Fruit fly (Drosophila melanogaster) whole organism, embryonic: Measurements from ENCODE around the gene MED14.

Source experiments
- C15 ChIP-seq: fragments of 200-800 bp; sonication (Bioruptor generic); IDR thresholded peaks from 3 replicates; pipeline ENCODE4 v1.3.6; 2022; ENCODE audit warnings: missing biosample characterization, missing genetic modification characterization
- CG11504 ChIP-seq: fragments of 200-800 bp; sonication (Bioruptor generic); optimal IDR thresholded peaks from 3 replicates; lab custom pipeline; 2019; ENCODE audit warnings: missing biosample characterization, mild to moderate bottlenecking, missing genetic modification characterization, moderate library complexity
- CG11723 ChIP-seq: fragments of 200-800 bp; sonication (Bioruptor generic); optimal IDR thresholded peaks from 2 replicates; lab custom pipeline; 2017; ENCODE audit warnings: missing biosample characterization, mild to moderate bottlenecking, missing genetic modification characterization
- CG12155 ChIP-seq: fragments of 200-800 bp; sonication (Bioruptor generic); optimal IDR thresholded peaks from 3 replicates; lab custom pipeline; 2016; ENCODE audit warnings: missing biosample characterization, missing genetic modification characterization
- CG12744 ChIP-seq: fragments of 200-800 bp; sonication (Bioruptor generic); optimal IDR thresholded peaks from 2 replicates; lab custom pipeline; 2016; ENCODE audit warnings: missing biosample characterization, missing genetic modification characterization
- CG13624 ChIP-seq: fragments of 200-800 bp; sonication (Bioruptor generic); optimal IDR thresholded peaks from 2 replicates; lab custom pipeline; 2016; ENCODE audit warnings: missing biosample characterization, missing genetic modification characterization
- CG17328 ChIP-seq: fragments of 200-800 bp; sonication (Bioruptor generic); IDR thresholded peaks from 2 replicates; pipeline ENCODE4 v1.3.6; 2022; ENCODE audit warnings: missing biosample characterization, missing genetic modification characterization
- CG17359 ChIP-seq: fragments of 200-800 bp; sonication (Bioruptor generic); optimal IDR thresholded peaks from 3 replicates; lab custom pipeline; 2018; ENCODE audit warnings: missing biosample characterization, mild to moderate bottlenecking, missing genetic modification characterization, moderate library complexity
- CG17612 ChIP-seq: fragments of 200-800 bp; sonication (Bioruptor generic); IDR thresholded peaks from 2 replicates; pipeline ENCODE4 v1.3.6; 2022; ENCODE audit warnings: missing biosample characterization, missing genetic modification characterization
- CG18011 ChIP-seq: fragments of 200-800 bp; sonication (Bioruptor generic); optimal IDR thresholded peaks from 2 replicates; lab custom pipeline; 2017; ENCODE audit warnings: missing biosample characterization, missing genetic modification characterization, mild to moderate bottlenecking, moderate library complexity, missing genotype
- CG18476 ChIP-seq: fragments of 200-800 bp; sonication (Bioruptor generic); optimal IDR thresholded peaks from 2 replicates; lab custom pipeline; 2016; ENCODE audit warnings: missing biosample characterization, mild to moderate bottlenecking, missing genetic modification characterization
- CG30403 ChIP-seq: fragments of 200-800 bp; sonication (Bioruptor generic); optimal IDR thresholded peaks from 3 replicates; lab custom pipeline; 2016; ENCODE audit warnings: missing biosample characterization, missing genetic modification characterization
- CG3163 ChIP-seq: fragments of 200-800 bp; sonication (Bioruptor generic); optimal IDR thresholded peaks from 3 replicates; lab custom pipeline; 2016; ENCODE audit warnings: missing biosample characterization, missing genetic modification characterization
- CG32772 ChIP-seq: fragments of 200-800 bp; sonication (Bioruptor generic); IDR thresholded peaks from 2 replicates; pipeline ENCODE4 v1.3.6; 2022; ENCODE audit warnings: missing biosample characterization, missing genetic modification characterization
- CG3847 ChIP-seq: fragments of 200-800 bp; sonication (Bioruptor generic); IDR thresholded peaks from 2 replicates; pipeline ENCODE4 v1.3.6; 2022; ENCODE audit warnings: missing biosample characterization, missing genetic modification characterization
- CG4820 ChIP-seq: fragments of 200-800 bp; sonication (Bioruptor generic); optimal IDR thresholded peaks from 3 replicates; lab custom pipeline; 2016; ENCODE audit warnings: missing biosample characterization, missing genetic modification characterization
- CG4854 ChIP-seq: fragments of 200-800 bp; sonication (Bioruptor generic); optimal IDR thresholded peaks from 2 replicates; lab custom pipeline; 2016; ENCODE audit warnings: missing biosample characterization, missing genetic modification characterization, inconsistent platforms
- CG6272 ChIP-seq: fragments of 200-800 bp; sonication (Bioruptor generic); IDR thresholded peaks from 2 replicates; pipeline ENCODE4 v1.3.6; 2022; ENCODE audit warnings: missing biosample characterization, missing genetic modification characterization
- CG6765 ChIP-seq: fragments of 200-800 bp; sonication (Bioruptor generic); optimal IDR thresholded peaks from 3 replicates; lab custom pipeline; 2017; ENCODE audit warnings: missing biosample characterization, mild to moderate bottlenecking, missing genetic modification characterization
- CG7357 ChIP-seq: fragments of 200-800 bp; sonication (Bioruptor generic); IDR thresholded peaks from 3 replicates; pipeline ENCODE4 v1.3.6; 2022; ENCODE audit warnings: missing biosample characterization, missing genetic modification characterization
- CG8388 ChIP-seq: fragments of 200-800 bp; sonication (Bioruptor generic); optimal IDR thresholded peaks from 2 replicates; lab custom pipeline; 2019; ENCODE audit warnings: missing biosample characterization, mild to moderate bottlenecking, missing genetic modification characterization, moderate library complexity
- CTCF ChIP-seq: fragments of 200-800 bp; sonication (Bioruptor generic); optimal IDR thresholded peaks from 2 replicates; lab custom pipeline; 2017; ENCODE audit warnings: missing biosample characterization, mild to moderate bottlenecking, missing genetic modification characterization, moderate library complexity
- Chrac-16 ChIP-seq: fragments of 200-800 bp; sonication (Bioruptor generic); optimal IDR thresholded peaks from 3 replicates; lab custom pipeline; 2016; ENCODE audit warnings: missing biosample characterization, missing genetic modification characterization
- D19B ChIP-seq: fragments of 200-800 bp; sonication (Bioruptor generic); optimal IDR thresholded peaks from 2 replicates; lab custom pipeline; 2017; ENCODE audit warnings: missing biosample characterization, mild to moderate bottlenecking, missing genetic modification characterization
- Eip74EF ChIP-seq, 2 experiments: fragments of 200-800 bp in 1 of 2; fragments of >200 bp in 1 of 2; sonication (Bioruptor generic) in 1 of 2; optimal IDR thresholded peaks; 2 replicates each; lab custom pipeline; 2017 to 2019; ENCODE audit warnings: missing biosample characterization in 2 of 2, missing genetic modification characterization in 2 of 2, mild to moderate bottlenecking in 1 of 2, moderate library complexity in 1 of 2
- Gsc ChIP-seq: fragments of 200-800 bp; sonication (Bioruptor generic); IDR thresholded peaks from 2 replicates; pipeline ENCODE4 v1.3.6; 2022; ENCODE audit warnings: missing biosample characterization, missing genetic modification characterization
- Hr78 ChIP-seq, 2 experiments: fragments of 200-800 bp in 1 of 2; fragments of >200 bp in 1 of 2; sonication (Bioruptor generic) in 1 of 2; optimal IDR thresholded peaks; 2 replicates each; lab custom pipeline; 2017 to 2019; ENCODE audit warnings: missing biosample characterization in 2 of 2, missing genetic modification characterization in 2 of 2, mild to moderate bottlenecking in 1 of 2, moderate library complexity in 1 of 2
- NC2β ChIP-seq: fragments of 200-800 bp; sonication (Bioruptor generic); optimal IDR thresholded peaks from 2 replicates; lab custom pipeline; 2016; ENCODE audit warnings: missing biosample characterization, missing genetic modification characterization
- PHDP ChIP-seq: fragments of 200-800 bp; sonication (Bioruptor generic); optimal IDR thresholded peaks from 3 replicates; lab custom pipeline; 2018; ENCODE audit warnings: missing biosample characterization, mild to moderate bottlenecking, missing genetic modification characterization, moderate library complexity
- Rfx ChIP-seq: fragments of 200-800 bp; sonication (Bioruptor generic); IDR thresholded peaks from 2 replicates; pipeline ENCODE4 v1.3.6; 2022; ENCODE audit warnings: missing biosample characterization, missing genetic modification characterization
- Rx ChIP-seq: fragments of 200-800 bp; sonication (Bioruptor generic); IDR thresholded peaks from 2 replicates; pipeline ENCODE4 v1.3.6; 2022; ENCODE audit warnings: missing biosample characterization, missing genetic modification characterization
- bcd ChIP-seq: fragments of 200-800 bp; sonication (Bioruptor generic); optimal IDR thresholded peaks from 2 replicates; lab custom pipeline; 2017; ENCODE audit warnings: missing biosample characterization, mild to moderate bottlenecking, missing genetic modification characterization
- bigmax ChIP-seq: fragments of 200-800 bp; sonication (Bioruptor generic); optimal IDR thresholded peaks from 2 replicates; lab custom pipeline; 2018; ENCODE audit warnings: missing biosample characterization, mild to moderate bottlenecking, missing genetic modification characterization
- bowl ChIP-seq: fragments of 200-800 bp; sonication (Bioruptor generic); IDR thresholded peaks from 2 replicates; pipeline ENCODE4 v1.3.6; 2022; ENCODE audit warnings: missing biosample characterization, missing genetic modification characterization
- ci ChIP-seq: fragments of 200-800 bp; sonication (Bioruptor generic); IDR thresholded peaks from 3 replicates; pipeline ENCODE4 v1.3.6; 2022; ENCODE audit warnings: missing biosample characterization, missing genetic modification characterization
- disco-r ChIP-seq: fragments of 200-800 bp; sonication (Bioruptor generic); optimal IDR thresholded peaks from 2 replicates; lab custom pipeline; 2016; ENCODE audit warnings: missing biosample characterization, missing genetic modification characterization
- dpn ChIP-seq, 2 experiments: fragments of 200-800 bp; sonication (Bioruptor generic); optimal IDR thresholded peaks; 3 replicates each; lab custom pipeline; 2016; ENCODE audit warnings: missing biosample characterization in 2 of 2, missing genetic modification characterization in 2 of 2
- emc ChIP-seq: fragments of 200-800 bp; sonication (Bioruptor generic); optimal IDR thresholded peaks from 2 replicates; lab custom pipeline; 2016; ENCODE audit warnings: missing biosample characterization, missing genetic modification characterization
- fd64A ChIP-seq: fragments of 200-800 bp; sonication (Bioruptor generic); optimal IDR thresholded peaks from 3 replicates; lab custom pipeline; 2018; ENCODE audit warnings: missing biosample characterization, mild to moderate bottlenecking, missing genetic modification characterization
- nerfin-2 ChIP-seq: fragments of 200-800 bp; sonication (Bioruptor generic); IDR thresholded peaks from 2 replicates; pipeline ENCODE4 v1.3.6; 2022; ENCODE audit warnings: missing biosample characterization, missing genetic modification characterization; ENCODE audit not compliant: partially characterized antibody
- onecut ChIP-seq: fragments of 200-800 bp; sonication (Bioruptor generic); IDR thresholded peaks from 2 replicates; pipeline ENCODE4 v1.3.6; 2022; ENCODE audit warnings: missing biosample characterization, missing genetic modification characterization
- repo ChIP-seq: fragments of 200-800 bp; sonication (Bioruptor generic); optimal IDR thresholded peaks from 2 replicates; lab custom pipeline; 2016; ENCODE audit warnings: missing biosample characterization, missing genetic modification characterization
- schlank ChIP-seq: fragments of 200-800 bp; sonication (Bioruptor generic); optimal IDR thresholded peaks from 2 replicates; lab custom pipeline; 2018; ENCODE audit warnings: missing biosample characterization, mild to moderate bottlenecking, missing genetic modification characterization
- slou ChIP-seq: fragments of 200-800 bp; sonication (Bioruptor generic); optimal IDR thresholded peaks from 3 replicates; lab custom pipeline; 2016; ENCODE audit warnings: missing biosample characterization, missing genetic modification characterization
- sna ChIP-seq: fragments of 200-800 bp; sonication (Bioruptor generic); IDR thresholded peaks from 2 replicates; pipeline ENCODE4 v1.3.6; 2022; ENCODE audit warnings: missing biosample characterization, missing genetic modification characterization; ENCODE audit not compliant: partially characterized antibody
- so ChIP-seq: fragments of 200-800 bp; sonication (Bioruptor generic); IDR thresholded peaks from 3 replicates; pipeline ENCODE4 v1.3.6; 2022; ENCODE audit warnings: missing biosample characterization, missing genetic modification characterization
- sug ChIP-seq: fragments of 200-800 bp; optimal IDR thresholded peaks from 2 replicates; lab custom pipeline; 2019; ENCODE audit warnings: missing biosample characterization, mild to moderate bottlenecking, missing genetic modification characterization, moderate library complexity
- ttk ChIP-seq: fragments of 200-800 bp; sonication (Bioruptor generic); IDR thresholded peaks from 2 replicates; pipeline ENCODE4 v2.1.2; 2022; ENCODE audit warnings: missing biosample characterization, missing genetic modification characterization
- usp ChIP-seq: fragments of >200 bp; optimal IDR thresholded peaks from 2 replicates; lab custom pipeline; 2017; ENCODE audit warnings: missing biosample characterization, missing genetic modification characterization
- wek ChIP-seq: fragments of 200-800 bp; sonication (Bioruptor generic); optimal IDR thresholded peaks from 3 replicates; lab custom pipeline; 2018; ENCODE audit warnings: missing biosample characterization, mild to moderate bottlenecking, missing genetic modification characterization, moderate library complexity

Gene MED14

DNA sequence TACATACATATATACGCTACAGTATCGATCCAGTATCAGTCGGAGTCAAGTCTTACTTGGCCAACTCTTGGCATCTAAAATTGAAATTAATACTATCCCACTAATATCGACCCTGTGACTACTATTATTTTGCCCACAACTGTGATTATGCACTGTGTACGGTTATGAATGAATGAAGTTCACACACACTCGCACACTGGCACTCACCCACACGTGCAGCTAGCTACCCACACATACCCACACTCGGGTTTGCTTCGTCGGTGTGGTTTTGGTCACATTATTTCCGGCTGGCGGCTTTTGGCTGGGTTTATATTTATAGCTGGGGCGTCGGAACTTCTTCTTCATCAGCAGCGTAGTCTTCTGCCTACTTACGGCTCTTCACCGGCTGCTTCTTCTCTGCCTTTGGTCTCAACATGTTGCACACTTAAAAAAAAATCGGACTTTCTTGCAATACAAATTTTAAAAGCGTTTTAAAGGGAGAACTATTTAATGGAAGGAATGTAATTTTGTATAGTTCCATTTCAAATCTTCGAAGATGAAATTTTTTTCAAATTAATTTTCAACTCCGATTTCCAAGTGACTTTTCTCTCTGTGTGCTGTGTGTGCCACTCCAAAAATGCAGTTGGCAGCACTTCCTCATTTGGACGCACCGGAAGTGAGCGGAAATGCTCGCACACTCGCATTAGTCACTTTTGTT lies 41.4 kb downstream of the MED14 start (continued):
- TF ChIP-seq CG12155 (peak; percentile 81), usp (GFP tag; lab: Kevin White, UChicago) (no peak), CG17328 (peak; percentile 96), fd64A (GFP tag; lab: Kevin White, UChicago) (peak; percentile 88), Gsc (peak; percentile 81), nerfin-2 (GFP tag; lab: Robert Waterston, UW) (no peak), Hr78 (GFP tag; optimal IDR thresholded peaks at IDR 0.05; lab: Kevin White, UChicago) (no peak), NC2β (peak; percentile 91), CG17359 (tag; lab: Kevin White, UChicago) (peak; percentile 90), CTCF (GFP tag; lab: Kevin White, UChicago) (peak; percentile 44), CG11723 (peak; percentile 87), CG12744 (GFP tag; lab: Kevin White, UChicago) (peak; percentile 76), slou (GFP tag; lab: Kevin White, UChicago) (peak; percentile 40), dpn (GFP tag; optimal IDR thresholded peaks at IDR 0.05; lab: Kevin White, UChicago) (peak; percentile 92), onecut (peak; percentile 88), sug (tag; lab: Kevin White, UChicago) (no peak), sna (GFP tag; lab: Robert Waterston, UW) (no peak), so (peak; percentile 89), repo (GFP tag; lab: Kevin White, UChicago) (peak; percentile 92), CG11504 (peak; percentile 92), Chrac-16 (peak; percentile 91), Eip74EF (GFP tag; optimal IDR thresholded peaks at IDR 0.05; lab: Kevin White, UChicago) (peak in 1 of 2 experiments; percentile 94), Rfx (GFP tag; lab: Robert Waterston, UW) (peak; percentile 65), CG6765 (GFP tag; lab: Kevin White, UChicago) (peak; percentile 64), CG13624 (GFP tag; lab: Kevin White, UChicago) (peak; percentile 82), CG8388 (GFP tag; lab: Kevin White, UChicago) (peak; percentile 95), CG18011 (GFP tag; lab: Kevin White, UChicago) (peak; percentile 66), ttk (GFP tag; lab: Robert Waterston, UW) (peak; percentile 92), bigmax (GFP tag; lab: Kevin White, UChicago) (no peak), schlank (tag; lab: Kevin White, UChicago) (peak; percentile 1), CG4854 (GFP tag; lab: Kevin White, UChicago) (peak; percentile 83), disco-r (GFP tag; lab: Kevin White, UChicago) (peak; percentile 88), bowl (GFP tag; lab: Robert Waterston, UW) (peak; percentile 76), emc (GFP tag; lab: Kevin White, UChicago) (peak; percentile 60), D19B (peak; percentile 25), CG18476 (peak; percentile 84), Rx (GFP tag; lab: Robert Waterston, UW) (peak; percentile 91), CG7357 (GFP tag; lab: Robert Waterston, UW) (peak; percentile 75), CG6272 (GFP tag; lab: Robert Waterston, UW) (peak; percentile 82), CG30403 (GFP tag; lab: Kevin White, UChicago) (peak; percentile 91), CG3847 (peak; percentile 77), CG3163 (peak; percentile 77), wek (GFP tag; lab: Kevin White, UChicago) (peak; percentile 73), ci (GFP tag; lab: Robert Waterston, UW) (peak; percentile 97), CG32772 (GFP tag; lab: Robert Waterston, UW) (peak; percentile 93), CG17612 (peak; percentile 59), C15 (GFP tag; lab: Robert Waterston, UW) (0 out of 3 replicates have a peak, but pooled peaks have one; percentile 54), CG4820 (peak; percentile 93), PHDP (peak; percentile 89), bcd (GFP tag; lab: Kevin White, UChicago) (peak; percentile 87)
